Fruit fly (Drosophila melanogaster) whole organism, embryonic: ENCODE data around the gene CG12182.

Experiments used
- Abd-B ChIP-seq: fragments of 200-800 bp; sonication (Bioruptor generic); optimal IDR thresholded peaks from 2 replicates; lab custom pipeline; 2018; ENCODE audit warnings: missing biosample characterization, mild to moderate bottlenecking, missing genetic modification characterization, moderate library complexity
- Adf1 ChIP-seq: fragments of 200-800 bp; sonication (Bioruptor generic); IDR thresholded peaks from 2 replicates; pipeline ENCODE4 v1.3.6; 2022; ENCODE audit warnings: missing biosample characterization, missing genetic modification characterization
- Atf-2 ChIP-seq: fragments of 200-800 bp; sonication (Bioruptor generic); optimal IDR thresholded peaks from 2 replicates; lab custom pipeline; 2016; ENCODE audit warnings: missing biosample characterization, missing genetic modification characterization
- B-H2 ChIP-seq: fragments of 200-800 bp; sonication (Bioruptor generic); optimal IDR thresholded peaks from 2 replicates; lab custom pipeline; 2018; ENCODE audit warnings: missing biosample characterization, mild to moderate bottlenecking, missing genetic modification characterization
- CG10321 ChIP-seq: fragments of 200-800 bp; sonication (Bioruptor generic); IDR thresholded peaks from 2 replicates; pipeline ENCODE4 v1.3.6; 2022; ENCODE audit warnings: missing biosample characterization, missing genetic modification characterization
- CG10431 ChIP-seq: fragments of 200-800 bp; sonication (Bioruptor generic); optimal IDR thresholded peaks from 3 replicates; lab custom pipeline; 2018; ENCODE audit warnings: missing biosample characterization, mild to moderate bottlenecking, missing genetic modification characterization
- CG10462 ChIP-seq: fragments of 200-800 bp; sonication (Bioruptor generic); optimal IDR thresholded peaks from 2 replicates; lab custom pipeline; 2016; ENCODE audit warnings: missing biosample characterization, missing genetic modification characterization
- CG10654 ChIP-seq: fragments of 200-800 bp; sonication (Bioruptor generic); optimal IDR thresholded peaks from 2 replicates; lab custom pipeline; 2016; ENCODE audit warnings: missing biosample characterization, missing genetic modification characterization
- CG12071 ChIP-seq: fragments of 200-800 bp; sonication (Bioruptor generic); optimal IDR thresholded peaks from 3 replicates; lab custom pipeline; 2018; ENCODE audit warnings: missing biosample characterization, mild to moderate bottlenecking, missing genetic modification characterization
- CG1233 ChIP-seq: fragments of 200-800 bp; sonication (Bioruptor generic); optimal IDR thresholded peaks from 4 replicates; lab custom pipeline; 2018; ENCODE audit warnings: missing biosample characterization, mild to moderate bottlenecking, missing genetic modification characterization
- CG13296 ChIP-seq: fragments of 200-800 bp; sonication (Bioruptor generic); optimal IDR thresholded peaks from 3 replicates; lab custom pipeline; 2018; ENCODE audit warnings: missing biosample characterization, mild to moderate bottlenecking, missing genetic modification characterization
- CG14710 ChIP-seq: fragments of 200-800 bp; sonication (Bioruptor generic); optimal IDR thresholded peaks from 3 replicates; lab custom pipeline; 2019; ENCODE audit warnings: missing biosample characterization, mild to moderate bottlenecking, missing genetic modification characterization, moderate library complexity
- CG14860 ChIP-seq: fragments of 200-800 bp; sonication (Bioruptor generic); IDR thresholded peaks from 3 replicates; pipeline ENCODE4 v1.3.6; 2022; ENCODE audit warnings: missing biosample characterization, missing genetic modification characterization; ENCODE audit not compliant: partially characterized antibody
- CG17361 ChIP-seq: fragments of 200-800 bp; sonication (Bioruptor generic); IDR thresholded peaks from 3 replicates; pipeline ENCODE4 v1.3.6; 2022; ENCODE audit warnings: missing biosample characterization, missing genetic modification characterization
- CG1792 ChIP-seq: fragments of 200-800 bp; sonication (Bioruptor generic); optimal IDR thresholded peaks from 2 replicates; lab custom pipeline; 2016; ENCODE audit warnings: missing biosample characterization, missing genetic modification characterization
- CG32767 ChIP-seq: fragments of 200-800 bp; sonication (Bioruptor generic); IDR thresholded peaks from 2 replicates; pipeline ENCODE4 v1.3.6; 2022; ENCODE audit warnings: missing biosample characterization, missing genetic modification characterization
- CG42726 ChIP-seq: fragments of 200-800 bp; sonication (Bioruptor generic); IDR thresholded peaks from 2 replicates; pipeline ENCODE4 v1.3.6; 2022; ENCODE audit warnings: missing biosample characterization, missing genetic modification characterization; ENCODE audit not compliant: partially characterized antibody
- CG6175 ChIP-seq: fragments of 200-800 bp; sonication (Bioruptor generic); IDR thresholded peaks from 3 replicates; pipeline ENCODE4 v1.3.6; 2022; ENCODE audit warnings: missing biosample characterization, missing genetic modification characterization
- CG7786 ChIP-seq: fragments of 200-800 bp; sonication (Bioruptor generic); optimal IDR thresholded peaks from 2 replicates; lab custom pipeline; 2016; ENCODE audit warnings: missing biosample characterization, missing genetic modification characterization
- CG8281 ChIP-seq: fragments of 200-800 bp; sonication (Bioruptor generic); optimal IDR thresholded peaks from 2 replicates; lab custom pipeline; 2018; ENCODE audit warnings: missing biosample characterization, mild to moderate bottlenecking, missing genetic modification characterization, moderate library complexity
- CG8944 ChIP-seq: fragments of 200-800 bp; sonication (Bioruptor generic); optimal IDR thresholded peaks from 3 replicates; lab custom pipeline; 2016; ENCODE audit warnings: missing biosample characterization, missing genetic modification characterization
- CG9609 ChIP-seq: fragments of 200-800 bp; sonication (Bioruptor generic); optimal IDR thresholded peaks from 3 replicates; lab custom pipeline; 2016; ENCODE audit warnings: missing biosample characterization, missing genetic modification characterization
- Deaf1 ChIP-seq: fragments of 200-800 bp; optimal IDR thresholded peaks from 3 replicates; lab custom pipeline; 2019; ENCODE audit warnings: missing biosample characterization, mild to moderate bottlenecking, missing genetic modification characterization, moderate library complexity
- Eip74EF ChIP-seq, 2 experiments: fragments of 200-800 bp in 1 of 2; fragments of >200 bp in 1 of 2; sonication (Bioruptor generic) in 1 of 2; optimal IDR thresholded peaks; 2 replicates each; lab custom pipeline; 2017 to 2019; ENCODE audit warnings: missing biosample characterization in 2 of 2, missing genetic modification characterization in 2 of 2, mild to moderate bottlenecking in 1 of 2, moderate library complexity in 1 of 2
- Ets65A ChIP-seq: fragments of 200-800 bp; sonication (Bioruptor generic); peaks from one replicate; lab custom pipeline; 2016; ENCODE audit warnings: missing biosample characterization, missing genetic modification characterization
- H2.0 ChIP-seq: fragments of 200-800 bp; sonication (Bioruptor generic); IDR thresholded peaks from 2 replicates; pipeline ENCODE4 v1.3.6; 2022; ENCODE audit warnings: missing biosample characterization, missing genetic modification characterization
- Hsf ChIP-seq: fragments of 200-800 bp; sonication (Bioruptor generic); optimal IDR thresholded peaks from 3 replicates; lab custom pipeline; 2016; ENCODE audit warnings: missing biosample characterization, missing genetic modification characterization
- Lhr ChIP-seq: fragments of 200-800 bp; sonication (Bioruptor generic); optimal IDR thresholded peaks from 3 replicates; lab custom pipeline; 2017; ENCODE audit warnings: mild to moderate bottlenecking, missing biosample characterization, missing genetic modification reagents, missing genetic modification characterization
- NC2β ChIP-seq: fragments of 200-800 bp; sonication (Bioruptor generic); optimal IDR thresholded peaks from 2 replicates; lab custom pipeline; 2016; ENCODE audit warnings: missing biosample characterization, missing genetic modification characterization
- Scr ChIP-seq: fragments of 200-800 bp; sonication (Bioruptor generic); IDR thresholded peaks from 2 replicates; pipeline ENCODE4 v1.3.6; 2022; ENCODE audit warnings: missing biosample characterization, missing genetic modification characterization; ENCODE audit not compliant: partially characterized antibody
- Spps ChIP-seq: fragments of 200-800 bp; sonication (Bioruptor generic); optimal IDR thresholded peaks from 2 replicates; lab custom pipeline; 2018; ENCODE audit warnings: missing biosample characterization, mild to moderate bottlenecking, missing genetic modification characterization
- Taf1 ChIP-seq: fragments of 200-800 bp; sonication (Bioruptor generic); IDR thresholded peaks from 2 replicates; pipeline ENCODE4 v1.3.6; 2022; ENCODE audit warnings: missing biosample characterization, missing genetic modification characterization
- Xrp1 ChIP-seq: fragments of 200-800 bp; sonication (Bioruptor generic); IDR thresholded peaks from 2 replicates; pipeline ENCODE4 v1.3.6; 2022; ENCODE audit warnings: missing biosample characterization, missing genetic modification characterization
- cato ChIP-seq: fragments of 200-800 bp; sonication (Bioruptor generic); optimal IDR thresholded peaks from 2 replicates; lab custom pipeline; 2016; ENCODE audit warnings: missing biosample characterization, missing genetic modification characterization, borderline replicate concordance
- danr ChIP-seq: fragments of 200-800 bp; sonication (Bioruptor generic); IDR thresholded peaks from 2 replicates; pipeline ENCODE4 v1.3.6; 2022; ENCODE audit warnings: missing biosample characterization, missing genetic modification characterization
- dm ChIP-seq: fragments of 200-800 bp; sonication (Bioruptor generic); optimal IDR thresholded peaks from 3 replicates; lab custom pipeline; 2016; ENCODE audit warnings: missing biosample characterization, missing genetic modification characterization
- dmrt11E ChIP-seq: fragments of 200-800 bp; sonication (Bioruptor generic); optimal IDR thresholded peaks from 3 replicates; lab custom pipeline; 2018; ENCODE audit warnings: missing biosample characterization, mild to moderate bottlenecking, missing genetic modification characterization, moderate library complexity
- gem ChIP-seq: fragments of 200-800 bp; sonication (Bioruptor generic); optimal IDR thresholded peaks from 2 replicates; lab custom pipeline; 2019; ENCODE audit warnings: missing biosample characterization, mild to moderate bottlenecking, missing genetic modification characterization, moderate library complexity
- hb ChIP-seq: fragments of 200-800 bp; sonication (Bioruptor generic); IDR thresholded peaks from 3 replicates; pipeline ENCODE4 v1.3.6; 2022; ENCODE audit warnings: missing biosample characterization, missing genetic modification characterization; ENCODE audit not compliant: partially characterized antibody
- hbn ChIP-seq: fragments of 200-800 bp; sonication (Bioruptor generic); IDR thresholded peaks from 2 replicates; pipeline ENCODE4 v1.3.6; 2022; ENCODE audit warnings: missing biosample characterization, missing genetic modification characterization; ENCODE audit not compliant: partially characterized antibody
- ind ChIP-seq: fragments of 200-800 bp; sonication (Bioruptor generic); optimal IDR thresholded peaks from 3 replicates; lab custom pipeline; 2016; ENCODE audit warnings: missing biosample characterization, missing genetic modification characterization
- nmo ChIP-seq: fragments of 200-800 bp; sonication (Bioruptor generic); optimal IDR thresholded peaks from 2 replicates; lab custom pipeline; 2018; ENCODE audit warnings: missing biosample characterization, mild to moderate bottlenecking, missing genetic modification characterization, moderate library complexity
- p53 ChIP-seq: fragments of 200-800 bp; sonication (Bioruptor generic); optimal IDR thresholded peaks from 2 replicates; lab custom pipeline; 2016; ENCODE audit warnings: missing biosample characterization, missing genetic modification characterization
- ranshi ChIP-seq: fragments of 200-800 bp; sonication (Bioruptor generic); IDR thresholded peaks from 2 replicates; pipeline ENCODE4 v1.3.6; 2022; ENCODE audit warnings: missing biosample characterization, missing genetic modification characterization
- row ChIP-seq: fragments of 200-800 bp; sonication (Bioruptor generic); IDR thresholded peaks from 3 replicates; pipeline ENCODE4 v1.3.6; 2022; ENCODE audit warnings: missing biosample characterization, missing genetic modification characterization
- sens ChIP-seq: fragments of 200-800 bp; sonication (Bioruptor generic); peaks from one replicate; lab custom pipeline; 2016; ENCODE audit warnings: missing biosample characterization, missing genetic modification characterization
- sr ChIP-seq: fragments of 200-800 bp; sonication (Bioruptor generic); IDR thresholded peaks from 3 replicates; pipeline ENCODE4 v1.3.6; 2022; ENCODE audit warnings: missing biosample characterization, missing genetic modification characterization
- usp ChIP-seq: fragments of >200 bp; optimal IDR thresholded peaks from 2 replicates; lab custom pipeline; 2017; ENCODE audit warnings: missing biosample characterization, missing genetic modification characterization
- vnd ChIP-seq: fragments of 200-800 bp; sonication (Bioruptor generic); IDR thresholded peaks from 3 replicates; pipeline ENCODE4 v1.3.6; 2022; ENCODE audit warnings: missing biosample characterization, missing genetic modification characterization; ENCODE audit not compliant: partially characterized antibody
- wdn ChIP-seq: fragments of 200-800 bp; sonication (Bioruptor generic); IDR thresholded peaks from 2 replicates; pipeline ENCODE4 v1.3.6; 2022; ENCODE audit warnings: missing biosample characterization, missing genetic modification characterization
- zfh1 ChIP-seq: fragments of 200-800 bp; sonication (Bioruptor generic); IDR thresholded peaks from 3 replicates; pipeline ENCODE4 v1.3.6; 2022; ENCODE audit warnings: missing biosample characterization, missing genetic modification characterization

Gene CG12182

dm6 chr3L:2631406-2631805 lies 32.0 kb upstream of the CG12182 start, which contains the start of the genes CG42245 and MEP-1 (continued):
- TF ChIP-seq Spps (no peak), Atf-2 (GFP tag; lab: Kevin White, UChicago) (peak; percentile 14), Abd-B (GFP tag; lab: Kevin White, UChicago) (peak; percentile 32), CG32767 (GFP tag; lab: Robert Waterston, UW) (no peak), cato (GFP tag; lab: Kevin White, UChicago) (peak; percentile 23), sens (GFP tag; lab: Kevin White, UChicago) (peak; percentile 92), H2.0 (GFP tag; lab: Robert Waterston, UW) (0 out of 2 replicates have a peak, but pooled peaks have one; percentile 4), vnd (GFP tag; lab: Robert Waterston, UW) (peak; percentile 48; the same call in 1 of the 3 replicates), NC2β (GFP tag; lab: Kevin White, UChicago) (peak; percentile 53), wdn (GFP tag; lab: Robert Waterston, UW) (no peak), dm (GFP tag; lab: Kevin White, UChicago) (peak; percentile 55), B-H2 (GFP tag; lab: Kevin White, UChicago) (peak; percentile 30), CG6175 (GFP tag; lab: Robert Waterston, UW) (no peak), Taf1 (GFP tag; lab: Robert Waterston, UW) (no peak), Deaf1 (peak; percentile 9), row (no peak), CG13296 (GFP tag; lab: Kevin White, UChicago) (peak; percentile 32), CG7786 (GFP tag; lab: Kevin White, UChicago) (peak; percentile 44), danr (GFP tag; lab: Robert Waterston, UW) (no peak), CG1233 (GFP tag; lab: Kevin White, UChicago) (peak; percentile 21), sr (GFP tag; lab: Robert Waterston, UW) (no peak), gem (tag; lab: Kevin White, UChicago) (peak; percentile 53), CG10321 (GFP tag; lab: Robert Waterston, UW) (no peak), Hsf (GFP tag; lab: Kevin White, UChicago) (peak; percentile 63), CG14710 (tag; lab: Kevin White, UChicago) (peak; percentile 80), hb (GFP tag; lab: Robert Waterston, UW) (0 out of 3 replicates have a peak, but pooled peaks have one; percentile 50), Lhr (GFP tag; lab: Kevin White, UChicago) (peak; percentile 38), zfh1 (GFP tag; lab: Robert Waterston, UW) (peak; percentile 36; the same call in 1 of the 3 replicates), nmo (GFP tag; lab: Kevin White, UChicago) (peak; percentile 62), Ets65A (peak; percentile 95), ind (peak; percentile 53), Eip74EF (GFP tag; optimal IDR thresholded peaks at IDR 0.05; lab: Kevin White, UChicago) (no peak), Xrp1 (GFP tag; lab: Robert Waterston, UW) (peak; percentile 41; the same call in 1 of the 2 replicates), p53 (GFP tag; lab: Kevin White, UChicago) (no peak), CG10654 (GFP tag; lab: Kevin White, UChicago) (peak; percentile 53), CG10462 (GFP tag; lab: Kevin White, UChicago) (peak; percentile 25), CG8944 (GFP tag; lab: Kevin White, UChicago) (peak; percentile 23), dmrt11E (tag; lab: Kevin White, UChicago) (peak; percentile 38), CG42726 (GFP tag; lab: Robert Waterston, UW) (no peak), usp (no peak), Scr (GFP tag; lab: Robert Waterston, UW) (peak; percentile 69), hbn (GFP tag; lab: Robert Waterston, UW) (peak; percentile 53), CG9609 (GFP tag; lab: Kevin White, UChicago) (peak; percentile 17), CG17361 (GFP tag; lab: Robert Waterston, UW) (peak; percentile 49; the same call in 1 of the 3 replicates), CG1792 (peak; percentile 45), CG10431 (GFP tag; lab: Kevin White, UChicago) (peak; percentile 8), CG8281 (tag; lab: Kevin White, UChicago) (no peak), Adf1 (GFP tag; lab: Robert Waterston, UW) (0 out of 2 replicates have a peak, but pooled peaks have one; percentile 10), CG14860 (GFP tag; lab: Robert Waterston, UW) (peak; percentile 66), ranshi (GFP tag; lab: Robert Waterston, UW) (no peak), CG12071 (no peak)
